Fruit fly (Drosophila melanogaster) whole organism, embryonic: ENCODE measurements around the gene alien.

Experiments used
- Blimp-1 ChIP-seq: fragments of 200-800 bp; sonication (Bioruptor generic); optimal IDR thresholded peaks from 3 replicates; lab custom pipeline; 2018; ENCODE audit warnings: missing biosample characterization, missing genetic modification characterization, mild to moderate bottlenecking, moderate library complexity, missing genetic modification reagents
- CG10267 ChIP-seq: fragments of 200-800 bp; sonication (Bioruptor generic); optimal IDR thresholded peaks from 2 replicates; lab custom pipeline; 2018; ENCODE audit warnings: missing biosample characterization, mild to moderate bottlenecking, missing genetic modification characterization, moderate library complexity
- CG12942 ChIP-seq: fragments of 200-800 bp; sonication (Bioruptor generic); optimal IDR thresholded peaks from 3 replicates; lab custom pipeline; 2016; ENCODE audit warnings: missing biosample characterization, missing genetic modification characterization
- CG13624 ChIP-seq: fragments of 200-800 bp; sonication (Bioruptor generic); optimal IDR thresholded peaks from 2 replicates; lab custom pipeline; 2016; ENCODE audit warnings: missing biosample characterization, missing genetic modification characterization
- CG15479 ChIP-seq: fragments of 200-800 bp; sonication (Bioruptor generic); optimal IDR thresholded peaks from 3 replicates; lab custom pipeline; 2019; ENCODE audit warnings: missing biosample characterization, mild to moderate bottlenecking, missing genetic modification characterization, moderate library complexity
- CG15514 ChIP-seq: fragments of 200-800 bp; sonication (Bioruptor generic); optimal IDR thresholded peaks from 3 replicates; lab custom pipeline; 2017; ENCODE audit warnings: missing biosample characterization, missing genetic modification characterization, mild to moderate bottlenecking, moderate library complexity, missing genetic modification reagents
- CG1602 ChIP-seq: fragments of 200-800 bp; sonication (Bioruptor generic); optimal IDR thresholded peaks from 3 replicates; lab custom pipeline; 2016; ENCODE audit warnings: missing biosample characterization, missing genetic modification characterization
- CG17612 ChIP-seq: fragments of 200-800 bp; sonication (Bioruptor generic); IDR thresholded peaks from 2 replicates; pipeline ENCODE4 v1.3.6; 2022; ENCODE audit warnings: missing biosample characterization, missing genetic modification characterization
- CG2712 ChIP-seq: fragments of 200-800 bp; optimal IDR thresholded peaks from 3 replicates; lab custom pipeline; 2019; ENCODE audit warnings: missing biosample characterization, mild to moderate bottlenecking, missing genetic modification characterization, moderate library complexity
- CG30403 ChIP-seq: fragments of 200-800 bp; sonication (Bioruptor generic); optimal IDR thresholded peaks from 3 replicates; lab custom pipeline; 2016; ENCODE audit warnings: missing biosample characterization, missing genetic modification characterization
- CG3065 ChIP-seq: fragments of 200-800 bp; sonication (Bioruptor generic); optimal IDR thresholded peaks from 2 replicates; lab custom pipeline; 2016; ENCODE audit warnings: missing biosample characterization, missing genetic modification characterization
- CG32532 ChIP-seq: fragments of 200-800 bp; sonication (Bioruptor generic); IDR thresholded peaks from 2 replicates; pipeline ENCODE4 v1.3.6; 2022; ENCODE audit warnings: missing biosample characterization, missing genetic modification characterization
- CG32767 ChIP-seq: fragments of 200-800 bp; sonication (Bioruptor generic); IDR thresholded peaks from 2 replicates; pipeline ENCODE4 v1.3.6; 2022; ENCODE audit warnings: missing biosample characterization, missing genetic modification characterization
- CG34224 ChIP-seq: fragments of 200-800 bp; sonication (Bioruptor generic); IDR thresholded peaks from 3 replicates; pipeline ENCODE4 v1.3.6; 2022; ENCODE audit warnings: missing biosample characterization, missing genetic modification characterization; ENCODE audit not compliant: partially characterized antibody
- CG3847 ChIP-seq: fragments of 200-800 bp; sonication (Bioruptor generic); IDR thresholded peaks from 2 replicates; pipeline ENCODE4 v1.3.6; 2022; ENCODE audit warnings: missing biosample characterization, missing genetic modification characterization
- CG6175 ChIP-seq: fragments of 200-800 bp; sonication (Bioruptor generic); IDR thresholded peaks from 3 replicates; pipeline ENCODE4 v1.3.6; 2022; ENCODE audit warnings: missing biosample characterization, missing genetic modification characterization
- CG6854 ChIP-seq: fragments of 200-800 bp; sonication (Bioruptor generic); optimal IDR thresholded peaks from 3 replicates; lab custom pipeline; 2017; ENCODE audit warnings: missing biosample characterization, mild to moderate bottlenecking, missing genetic modification characterization
- CG8765 ChIP-seq: fragments of 200-800 bp; sonication (Bioruptor generic); IDR thresholded peaks from 2 replicates; pipeline ENCODE4 v1.3.6; 2022; ENCODE audit warnings: missing biosample characterization, missing genetic modification characterization
- CG8944 ChIP-seq: fragments of 200-800 bp; sonication (Bioruptor generic); optimal IDR thresholded peaks from 3 replicates; lab custom pipeline; 2016; ENCODE audit warnings: missing biosample characterization, missing genetic modification characterization
- CoRest ChIP-seq: fragments of 200-800 bp; sonication (Bioruptor generic); optimal IDR thresholded peaks from 3 replicates; lab custom pipeline; 2018; ENCODE audit warnings: missing biosample characterization, mild to moderate bottlenecking, missing genetic modification characterization, moderate library complexity
- CrebB ChIP-seq: fragments of 200-800 bp; sonication (Bioruptor generic); optimal IDR thresholded peaks from 3 replicates; lab custom pipeline; 2018; ENCODE audit warnings: missing biosample characterization, mild to moderate bottlenecking, missing genetic modification characterization
- HLHmδ ChIP-seq: fragments of 200-800 bp; sonication (Bioruptor generic); optimal IDR thresholded peaks from 2 replicates; lab custom pipeline; 2018; ENCODE audit warnings: missing biosample characterization, mild to moderate bottlenecking, missing genetic modification characterization, moderate library complexity
- Hey ChIP-seq: fragments of 200-800 bp; sonication (Bioruptor generic); optimal IDR thresholded peaks from 3 replicates; lab custom pipeline; 2018; ENCODE audit warnings: missing biosample characterization, mild to moderate bottlenecking, missing genetic modification characterization
- Nf-YA ChIP-seq: fragments of 200-800 bp; sonication (Bioruptor generic); IDR thresholded peaks from 2 replicates; pipeline ENCODE4 v1.3.6; 2022; ENCODE audit warnings: missing biosample characterization, missing genetic modification characterization
- Poxn ChIP-seq: fragments of 200-800 bp; sonication (Bioruptor generic); IDR thresholded peaks from 2 replicates; pipeline ENCODE4 v1.3.6; 2022; ENCODE audit warnings: missing biosample characterization, missing genetic modification characterization
- Sox100B ChIP-seq: fragments of 200-800 bp; sonication (Bioruptor generic); optimal IDR thresholded peaks from 3 replicates; lab custom pipeline; 2018; ENCODE audit warnings: missing biosample characterization, mild to moderate bottlenecking, missing genetic modification characterization
- Sox102F ChIP-seq: fragments of 200-800 bp; sonication (Bioruptor generic); optimal IDR thresholded peaks from 2 replicates; lab custom pipeline; 2018; ENCODE audit warnings: missing biosample characterization, mild to moderate bottlenecking, missing genetic modification characterization, moderate library complexity
- Spps ChIP-seq: fragments of 200-800 bp; sonication (Bioruptor generic); optimal IDR thresholded peaks from 2 replicates; lab custom pipeline; 2018; ENCODE audit warnings: missing biosample characterization, mild to moderate bottlenecking, missing genetic modification characterization
- btn ChIP-seq: fragments of 200-800 bp; sonication (Bioruptor generic); optimal IDR thresholded peaks from 2 replicates; lab custom pipeline; 2016; ENCODE audit warnings: missing biosample characterization, missing genetic modification characterization
- cas ChIP-seq: fragments of 200-800 bp; sonication (Bioruptor generic); IDR thresholded peaks from 2 replicates; pipeline ENCODE4 v1.3.6; 2022; ENCODE audit warnings: missing biosample characterization, missing genetic modification characterization
- caup ChIP-seq: fragments of 200-800 bp; sonication (Bioruptor generic); optimal IDR thresholded peaks from 3 replicates; lab custom pipeline; 2017; ENCODE audit warnings: missing biosample characterization, mild to moderate bottlenecking, missing genetic modification characterization, moderate library complexity; ENCODE audit not compliant: severe bottlenecking
- crc ChIP-seq: fragments of 200-800 bp; sonication (Bioruptor generic); optimal IDR thresholded peaks from 2 replicates; lab custom pipeline; 2016; ENCODE audit warnings: missing biosample characterization, missing genetic modification characterization
- hbn ChIP-seq: fragments of 200-800 bp; sonication (Bioruptor generic); IDR thresholded peaks from 2 replicates; pipeline ENCODE4 v1.3.6; 2022; ENCODE audit warnings: missing biosample characterization, missing genetic modification characterization; ENCODE audit not compliant: partially characterized antibody
- hkb ChIP-seq, 2 experiments: fragments of 200-800 bp in 1 of 2; fragments of >200 bp in 1 of 2; sonication (Bioruptor generic) in 1 of 2; IDR thresholded peaks in 1 of 2; optimal IDR thresholded peaks in 1 of 2; 2 replicates each; pipeline versions ENCODE4 v1.3.6 to Lab custom; 2017 to 2022; ENCODE audit warnings: missing biosample characterization in 1 of 2, missing genetic modification characterization in 1 of 2
- ind ChIP-seq: fragments of 200-800 bp; sonication (Bioruptor generic); optimal IDR thresholded peaks from 3 replicates; lab custom pipeline; 2016; ENCODE audit warnings: missing biosample characterization, missing genetic modification characterization
- lbe ChIP-seq: fragments of 200-800 bp; sonication (Bioruptor generic); optimal IDR thresholded peaks from 2 replicates; lab custom pipeline; 2016; ENCODE audit warnings: missing biosample characterization, mild to moderate bottlenecking, missing genetic modification characterization
- luna ChIP-seq: fragments of 200-800 bp; sonication (Bioruptor generic); optimal IDR thresholded peaks from 2 replicates; lab custom pipeline; 2016; ENCODE audit warnings: missing biosample characterization, missing genetic modification characterization
- mirr ChIP-seq: fragments of 200-800 bp; sonication (Bioruptor generic); optimal IDR thresholded peaks from 3 replicates; lab custom pipeline; 2018; ENCODE audit warnings: missing biosample characterization, mild to moderate bottlenecking, missing genetic modification characterization
- nerfin-1 ChIP-seq: fragments of 200-800 bp; sonication (Bioruptor generic); optimal IDR thresholded peaks from 3 replicates; lab custom pipeline; 2019; ENCODE audit warnings: missing biosample characterization, mild to moderate bottlenecking, missing genetic modification characterization, moderate library complexity
- pnt ChIP-seq: fragments of 200-800 bp; sonication (Bioruptor generic); optimal IDR thresholded peaks from 3 replicates; lab custom pipeline; 2016; ENCODE audit warnings: missing biosample characterization, missing genetic modification characterization
- pum ChIP-seq: fragments of 200-800 bp; sonication (Bioruptor generic); optimal IDR thresholded peaks from 2 replicates; lab custom pipeline; 2016; ENCODE audit warnings: missing biosample characterization, missing genetic modification characterization
- ro ChIP-seq: fragments of 200-800 bp; sonication (Bioruptor generic); IDR thresholded peaks from 2 replicates; pipeline ENCODE4 v1.3.6; 2022; ENCODE audit warnings: missing biosample characterization, missing genetic modification characterization
- run ChIP-seq: fragments of 200-800 bp; sonication (Bioruptor generic); optimal IDR thresholded peaks from 3 replicates; lab custom pipeline; 2018; ENCODE audit warnings: missing biosample characterization, mild to moderate bottlenecking, missing genetic modification characterization
- schlank ChIP-seq: fragments of 200-800 bp; sonication (Bioruptor generic); optimal IDR thresholded peaks from 2 replicates; lab custom pipeline; 2018; ENCODE audit warnings: missing biosample characterization, mild to moderate bottlenecking, missing genetic modification characterization
- seq ChIP-seq: fragments of 200-800 bp; sonication (Bioruptor generic); IDR thresholded peaks from 2 replicates; pipeline ENCODE4 v1.3.6; 2022; ENCODE audit warnings: missing biosample characterization, missing genetic modification characterization
- sisA ChIP-seq: fragments of 200-800 bp; sonication (Bioruptor generic); IDR thresholded peaks from 2 replicates; pipeline ENCODE4 v1.3.6; 2022; ENCODE audit warnings: missing biosample characterization, missing genetic modification characterization
- slbo ChIP-seq: fragments of 200-800 bp; sonication (Bioruptor generic); IDR thresholded peaks from 2 replicates; pipeline ENCODE4 v1.3.6; 2022; ENCODE audit warnings: missing biosample characterization, missing genetic modification characterization
- stc ChIP-seq: fragments of 200-800 bp; sonication (Bioruptor generic); IDR thresholded peaks from 2 replicates; pipeline ENCODE4 v1.3.6; 2022; ENCODE audit warnings: missing biosample characterization, missing genetic modification characterization
- tgo ChIP-seq: fragments of 200-800 bp; sonication (Bioruptor generic); IDR thresholded peaks from 3 replicates; pipeline ENCODE4 v1.3.6; 2022; ENCODE audit warnings: missing biosample characterization, missing genetic modification characterization

Gene alien

dm6 chr2L:8982584-8983302, 14.4 kb downstream of the alien start (continued):
- peak; percentile 34 for TF ChIP-seq CG10267 (tag; lab: Kevin White, UChicago)
- peak; percentile 61 for TF ChIP-seq CG30403 (GFP tag; lab: Kevin White, UChicago)
- peak; percentile 68 for TF ChIP-seq slbo (GFP tag; lab: Robert Waterston, UW)
- TF ChIP-seq CG32767 (GFP tag; lab: Robert Waterston, UW) = 0 out of 2 replicates have a peak, but pooled peaks have one; percentile 27
- peak; percentile 6 for TF ChIP-seq CG12942 (GFP tag; lab: Kevin White, UChicago)
- no peak for TF ChIP-seq hkb (optimal IDR thresholded peaks at IDR 0.05; lab: Kevin White, UChicago)
- TF ChIP-seq hkb (GFP tag; IDR thresholded peaks at IDR 0.05; lab: Robert Waterston, UW) = peak; percentile 73
- no peak for TF ChIP-seq pum
- TF ChIP-seq CG3847 = peak; percentile 51; the same call in 1 of the 2 replicates
- peak; percentile 66 for TF ChIP-seq stc (GFP tag; lab: Robert Waterston, UW)
- peak; percentile 53 for TF ChIP-seq Sox100B (GFP tag; lab: Kevin White, UChicago)
- peak; percentile 42; the same call in 1 of the 3 replicates for TF ChIP-seq tgo (GFP tag; lab: Robert Waterston, UW)
- no peak for TF ChIP-seq pnt (GFP tag; lab: Kevin White, UChicago)
- no peak for TF ChIP-seq lbe (GFP tag; lab: Kevin White, UChicago)
- TF ChIP-seq cas (GFP tag; lab: Robert Waterston, UW) = no peak
- no peak for TF ChIP-seq luna (GFP tag; lab: Kevin White, UChicago)
- no peak for TF ChIP-seq CrebB (tag; lab: Kevin White, UChicago)
- TF ChIP-seq CG6854 = peak; percentile 30
- TF ChIP-seq CG15479 (GFP tag; lab: Kevin White, UChicago) = no peak
- no peak for TF ChIP-seq HLHmδ (GFP tag; lab: Kevin White, UChicago)
- TF ChIP-seq CG17612 (GFP tag; lab: Robert Waterston, UW) = no peak
- TF ChIP-seq schlank (tag; lab: Kevin White, UChicago) = no peak
- peak; percentile 32; the same call in 1 of the 2 replicates for TF ChIP-seq seq
- TF ChIP-seq CG34224 (GFP tag; lab: Robert Waterston, UW) = no peak
- no peak for TF ChIP-seq sisA (GFP tag; lab: Robert Waterston, UW)
- peak; percentile 76 for TF ChIP-seq CG13624
- no peak for TF ChIP-seq Nf-YA
- TF ChIP-seq crc (GFP tag; lab: Kevin White, UChicago) = no peak
- peak; percentile 59 for TF ChIP-seq run (tag; lab: Kevin White, UChicago)
- TF ChIP-seq btn = no peak
- TF ChIP-seq mirr (GFP tag; lab: Kevin White, UChicago) = no peak
- TF ChIP-seq CoRest (tag; lab: Kevin White, UChicago) = peak; percentile 65
- no peak for TF ChIP-seq CG6175 (GFP tag; lab: Robert Waterston, UW)
- TF ChIP-seq Sox102F (GFP tag; lab: Kevin White, UChicago) = peak; percentile 69
- no peak for TF ChIP-seq ro (GFP tag; lab: Robert Waterston, UW)
- no peak for TF ChIP-seq Poxn (GFP tag; lab: Robert Waterston, UW)
- TF ChIP-seq Hey (tag; lab: Kevin White, UChicago) = no peak
- TF ChIP-seq Blimp-1 = peak; percentile 90
- TF ChIP-seq caup (GFP tag; lab: Kevin White, UChicago) = peak; percentile 27
- TF ChIP-seq hbn (GFP tag; lab: Robert Waterston, UW) = no peak
- TF ChIP-seq CG1602 (GFP tag; lab: Kevin White, UChicago) = peak; percentile 28
- TF ChIP-seq CG8765 (GFP tag; lab: Robert Waterston, UW) = no peak
- TF ChIP-seq ind = peak; percentile 42
- TF ChIP-seq CG8944 = peak; percentile 13
- peak; percentile 7 for TF ChIP-seq CG15514 (GFP tag; lab: Kevin White, UChicago)
- TF ChIP-seq nerfin-1 (tag; lab: Kevin White, UChicago) = peak; percentile 24
- TF ChIP-seq Spps = no peak
- peak; percentile 9 for TF ChIP-seq CG2712 (tag; lab: Kevin White, UChicago)
- peak; percentile 50; the same call in 1 of the 2 replicates for TF ChIP-seq CG32532 (GFP tag; lab: Robert Waterston, UW)
- TF ChIP-seq CG3065 (GFP tag; lab: Kevin White, UChicago) = no peak
